Worm (Caenorhabditis elegans) whole organism, late embryonic: Measurements from ENCODE around the gene glr-6.

Experiments used
- C08G9.2 ChIP-seq: sonication (generic microtip); optimal IDR thresholded peaks from 2 replicates; lab custom pipeline; 2016; ENCODE audit warnings: mild to moderate bottlenecking, missing genetic modification characterization, moderate library complexity, missing compliant biosample characterization
- F13H6.1 ChIP-seq: sonication (generic microtip); optimal IDR thresholded peaks from 2 replicates; lab custom pipeline; 2016; ENCODE audit warnings: missing genetic modification characterization, missing compliant biosample characterization
- T23F11.4 ChIP-seq: fragments of 200-800 bp; sonication (Bioruptor generic); optimal IDR thresholded peaks from 2 replicates; lab custom pipeline; 2018; ENCODE audit warnings: mild to moderate bottlenecking, missing genetic modification characterization, missing compliant biosample characterization
- ceh-18 ChIP-seq: sonication (generic microtip); optimal IDR thresholded peaks from 2 replicates; lab custom pipeline; 2016; ENCODE audit warnings: missing genetic modification characterization, missing compliant biosample characterization
- ceh-19 ChIP-seq: fragments of 200-800 bp; sonication (Bioruptor generic); optimal IDR thresholded peaks from 2 replicates; lab custom pipeline; 2018; ENCODE audit warnings: mild to moderate bottlenecking, missing genetic modification characterization, missing compliant biosample characterization
- ceh-2 ChIP-seq: sonication (generic microtip); optimal IDR thresholded peaks from 2 replicates; lab custom pipeline; 2016; ENCODE audit warnings: missing genotype, missing genetic modification characterization, missing compliant biosample characterization
- ceh-31 ChIP-seq: sonication (generic microtip); optimal IDR thresholded peaks from 2 replicates; lab custom pipeline; 2016; ENCODE audit warnings: missing genetic modification characterization, missing compliant biosample characterization
- ceh-34 ChIP-seq: sonication (generic microtip); optimal IDR thresholded peaks from 2 replicates; lab custom pipeline; 2016; ENCODE audit warnings: mild to moderate bottlenecking, missing genetic modification characterization, missing compliant biosample characterization
- ceh-6 ChIP-seq: fragments of 200-800 bp; sonication (Bioruptor generic); optimal IDR thresholded peaks from 2 replicates; lab custom pipeline; 2018; ENCODE audit warnings: mild to moderate bottlenecking, missing genetic modification characterization, missing compliant biosample characterization
- ceh-9 ChIP-seq: sonication (generic microtip); optimal IDR thresholded peaks from 2 replicates; lab custom pipeline; 2016; ENCODE audit warnings: mild to moderate bottlenecking, missing genetic modification characterization, inconsistent platforms, missing compliant biosample characterization
- che-1 ChIP-seq: sonication (generic microtip); optimal IDR thresholded peaks from 2 replicates; lab custom pipeline; 2016; ENCODE audit warnings: mild to moderate bottlenecking, missing genetic modification characterization, missing compliant biosample characterization
- dve-1 ChIP-seq: sonication (generic microtip); optimal IDR thresholded peaks from 2 replicates; lab custom pipeline; 2017; ENCODE audit warnings: antibody characterized with exemption, mild to moderate bottlenecking, missing genetic modification characterization, missing compliant biosample characterization
- elt-2 ChIP-seq: sonication (generic microtip); optimal IDR thresholded peaks from 2 replicates; lab custom pipeline; 2016; ENCODE audit warnings: missing genetic modification reagents, missing genetic modification characterization, missing compliant biosample characterization
- fkh-10 ChIP-seq: fragments of 150-350 bp; optimal IDR thresholded peaks from 2 replicates; lab custom pipeline; 2014; ENCODE audit warnings: missing biosample characterization, missing genetic modification reagents, missing genetic modification characterization
- fkh-6 ChIP-seq: sonication (generic microtip); optimal IDR thresholded peaks from 2 replicates; lab custom pipeline; 2016; ENCODE audit warnings: missing genetic modification characterization, missing compliant biosample characterization
- gmeb-2 ChIP-seq: sonication (generic microtip); optimal IDR thresholded peaks from 2 replicates; lab custom pipeline; 2016; ENCODE audit warnings: missing genetic modification characterization, inconsistent platforms, missing compliant biosample characterization
- hlh-13 ChIP-seq: fragments of 200-800 bp; sonication (Bioruptor generic); optimal IDR thresholded peaks from 2 replicates; lab custom pipeline; 2018; ENCODE audit warnings: mild to moderate bottlenecking, missing genetic modification characterization, missing compliant biosample characterization
- lin-11 ChIP-seq: fragments of 200-800 bp; sonication (Bioruptor generic); optimal IDR thresholded peaks from 2 replicates; lab custom pipeline; 2018; ENCODE audit warnings: mild to moderate bottlenecking, missing genetic modification characterization, missing compliant biosample characterization
- mec-3 ChIP-seq: sonication (generic microtip); optimal IDR thresholded peaks from 2 replicates; lab custom pipeline; 2016; ENCODE audit warnings: borderline replicate concordance, missing genetic modification characterization, missing compliant biosample characterization
- nfya-1 ChIP-seq: sonication (generic microtip); optimal IDR thresholded peaks from 2 replicates; lab custom pipeline; 2017; ENCODE audit warnings: missing genetic modification characterization, mild to moderate bottlenecking, missing compliant biosample characterization, antibody characterized with exemption, moderate library complexity
- nhr-232 ChIP-seq: sonication (generic microtip); optimal IDR thresholded peaks from 2 replicates; lab custom pipeline; 2016; ENCODE audit warnings: missing genetic modification characterization, missing compliant biosample characterization
- pat-9 ChIP-seq: fragments of 200-800 bp; sonication (Bioruptor generic); optimal IDR thresholded peaks from 2 replicates; lab custom pipeline; 2018; ENCODE audit warnings: mild to moderate bottlenecking, missing genetic modification characterization, moderate library complexity, missing compliant biosample characterization
- sox-2 ChIP-seq: fragments of 200-800 bp; sonication (Bioruptor generic); IDR thresholded peaks from 2 replicates; pipeline ENCODE4 v1.3.6; 2022; ENCODE audit warnings: missing genetic modification reagents, missing genetic modification characterization, missing compliant biosample characterization
- sox-4 ChIP-seq: sonication (generic microtip); optimal IDR thresholded peaks from 2 replicates; lab custom pipeline; 2017; ENCODE audit warnings: mild to moderate bottlenecking, missing genetic modification characterization, inconsistent platforms, missing compliant biosample characterization
- tbx-2 ChIP-seq: sonication (generic microtip); optimal IDR thresholded peaks from 2 replicates; lab custom pipeline; 2016; ENCODE audit warnings: missing genetic modification characterization, missing compliant biosample characterization
- tbx-7 ChIP-seq: sonication (generic microtip); optimal IDR thresholded peaks from 2 replicates; lab custom pipeline; 2016; ENCODE audit warnings: missing genotype, missing genetic modification characterization, missing compliant biosample characterization
- ttx-3 ChIP-seq: sonication (generic microtip); optimal IDR thresholded peaks from 2 replicates; lab custom pipeline; 2016; ENCODE audit warnings: missing genetic modification reagents, missing genetic modification characterization, missing compliant biosample characterization
- unc-3 ChIP-seq, 2 experiments: fragments of 200-800 bp in 1 of 2; sonication (Bioruptor generic) in 1 of 2; sonication (generic microtip) in 1 of 2; conservative IDR thresholded peaks in 1 of 2; optimal IDR thresholded peaks in 1 of 2; 2 replicates each; pipeline versions ENCODE4 v1.3.6 to Lab custom; 2016 to 2022; ENCODE audit warnings: missing compliant biosample characterization in 2 of 2, missing genetic modification characterization in 2 of 2, missing genetic modification reagents in 1 of 2
- unc-42 ChIP-seq: sonication (generic microtip); optimal IDR thresholded peaks from 2 replicates; lab custom pipeline; 2016; ENCODE audit warnings: missing genotype, missing genetic modification characterization, missing compliant biosample characterization
- unc-55 ChIP-seq: sonication (generic microtip); optimal IDR thresholded peaks from 2 replicates; lab custom pipeline; 2017; ENCODE audit warnings: missing biosample characterization, missing genetic modification reagents, missing genetic modification characterization
- unc-86 ChIP-seq: sonication (generic microtip); optimal IDR thresholded peaks from 2 replicates; lab custom pipeline; 2016; ENCODE audit warnings: missing genetic modification characterization, missing compliant biosample characterization

The glr-6 gene

DNA sequence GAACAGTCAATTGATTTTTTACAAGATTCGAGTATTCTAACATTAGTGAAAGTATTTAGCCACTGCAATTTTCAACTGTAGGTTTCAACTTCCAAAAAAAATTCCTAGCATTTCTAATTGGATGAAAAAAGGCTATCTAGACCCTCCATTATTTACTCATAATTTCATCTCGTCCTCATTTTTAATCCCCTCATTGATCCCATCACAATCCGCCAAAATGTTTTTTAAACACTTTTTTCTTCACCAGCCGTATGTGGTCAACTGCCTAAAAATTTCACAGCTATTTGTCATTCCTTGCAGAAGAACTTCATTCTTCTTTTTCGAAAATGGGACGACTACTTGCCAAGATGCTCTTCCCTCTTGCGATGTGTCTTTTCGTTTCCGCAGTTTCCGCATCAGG, 12.8 kb upstream of the glr-6 start, which contains the start of gene rig-3:
Gene rig-3, plus strand, starts transcription at position 301 of the 400 bp plus-strand sequence.
- TF ChIP-seq C08G9.2 (tag; lab: Kevin White, UChicago) (no peak), T23F11.4 (GFP tag; lab: Kevin White, UChicago) (no peak), che-1 (tag; lab: Kevin White, UChicago) (no peak), hlh-13 (GFP tag; lab: Kevin White, UChicago) (no peak), fkh-6 (no peak), pat-9 (tag; lab: Kevin White, UChicago) (no peak), ttx-3 (tag; lab: Kevin White, UChicago) (no peak), nhr-232 (no peak), unc-86 (tag; lab: Kevin White, UChicago) (no peak), fkh-10 (GFP tag; lab: Kevin White, UChicago) (no peak), ceh-18 (tag; lab: Kevin White, UChicago) (no peak)

DNA sequence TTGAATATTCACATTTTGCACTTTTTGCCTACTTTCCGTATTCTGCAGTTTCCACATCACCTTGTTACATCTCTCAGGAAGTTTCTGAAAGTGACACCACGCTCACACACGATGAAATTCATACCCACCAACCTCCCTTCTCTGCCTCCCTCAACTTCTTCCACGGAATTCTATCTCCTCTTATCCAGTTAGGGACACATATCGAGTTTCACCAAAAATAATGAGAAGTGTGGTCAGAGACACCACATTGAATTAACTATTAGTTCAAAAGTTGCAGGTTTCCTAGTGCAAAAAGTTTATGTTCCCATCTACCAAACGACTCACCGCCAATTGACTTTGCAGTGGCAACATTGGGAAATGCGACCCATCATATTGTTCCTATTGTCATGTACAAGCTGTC, 9.9 kb upstream of the glr-6 start:
- TF ChIP-seq C08G9.2 (tag; lab: Kevin White, UChicago): no peak
- no peak for TF ChIP-seq tbx-2 (tag; lab: Kevin White, UChicago)
- no peak for TF ChIP-seq mec-3 (tag; lab: Kevin White, UChicago)
- TF ChIP-seq unc-3 (GFP tag; conservative IDR thresholded peaks at IDR 0.05; lab: Robert Waterston, UW): no peak
- no peak for TF ChIP-seq unc-3 (tag; optimal IDR thresholded peaks at IDR 0.05; lab: Kevin White, UChicago)
- no peak for TF ChIP-seq gmeb-2
- TF ChIP-seq unc-42 (tag; lab: Kevin White, UChicago): peak; percentile 41
- TF ChIP-seq ttx-3 (tag; lab: Kevin White, UChicago): no peak
- TF ChIP-seq ceh-19: peak; percentile 17
- no peak for TF ChIP-seq nfya-1 (tag; lab: Kevin White, UChicago)
- TF ChIP-seq ceh-9 (tag; lab: Kevin White, UChicago): no peak
- TF ChIP-seq ceh-34 (tag; lab: Kevin White, UChicago): peak; percentile 17
- no peak for TF ChIP-seq T23F11.4 (GFP tag; lab: Kevin White, UChicago)

DNA sequence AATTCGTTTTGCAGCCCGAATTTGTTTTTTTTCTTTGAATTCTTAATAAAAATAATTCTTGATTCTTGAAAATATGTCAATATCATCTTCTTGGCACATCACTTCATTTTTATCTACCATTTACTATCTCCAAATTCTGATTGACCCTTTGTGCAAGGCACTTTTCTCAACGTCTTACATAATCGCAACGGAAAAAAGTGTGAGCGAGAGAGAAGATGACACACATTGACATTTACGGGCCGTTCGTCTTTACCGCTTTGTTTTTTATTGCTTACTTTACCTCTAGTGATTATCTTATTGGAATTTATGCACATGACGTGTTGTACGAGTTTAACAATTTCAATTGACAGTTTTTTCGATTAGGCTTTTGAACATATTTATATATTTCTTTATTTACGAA, 8.1 kb upstream of the glr-6 start:
- TF ChIP-seq elt-2 (peak; percentile 51), ceh-2 (tag; lab: Kevin White, UChicago) (no peak)

ce11 chrX:6845934-6846333, 5.4 kb upstream of the glr-6 start, which contains the start of gene C53B7.2:
Gene C53B7.2, plus strand, starts transcription at chrX:6846234.
- TF ChIP-seq unc-86 (tag; lab: Kevin White, UChicago) (no peak), tbx-2 (tag; lab: Kevin White, UChicago) (no peak), ceh-6 (GFP tag; lab: Kevin White, UChicago) (no peak)

- TF ChIP-seq C08G9.2 (tag; lab: Kevin White, UChicago) (no peak), pat-9 (tag; lab: Kevin White, UChicago) (no peak), ceh-34 (tag; lab: Kevin White, UChicago) (no peak), dve-1 (tag; lab: Kevin White, UChicago) (no peak), unc-42 (tag; lab: Kevin White, UChicago) (no peak), unc-55 (GFP tag; lab: Kevin White, UChicago) (no peak), ceh-31 (tag; lab: Kevin White, UChicago) (no peak), sox-2 (GFP tag; lab: Robert Waterston, UW) (no peak), ceh-19 (no peak), F13H6.1 (no peak), sox-4 (tag; lab: Kevin White, UChicago) (no peak), ceh-18 (tag; lab: Kevin White, UChicago) (no peak), mec-3 (tag; lab: Kevin White, UChicago) (no peak), tbx-7 (tag; lab: Kevin White, UChicago) (no peak), lin-11 (tag; lab: Kevin White, UChicago) (no peak), hlh-13 (GFP tag; lab: Kevin White, UChicago) (no peak)
These were observed 4.0 kb upstream of the glr-6 start, which contains the start of gene C53B7.3 for ce11 chrX:6844394-6845072. Gene C53B7.3, plus strand, starts transcription at chrX:6844755.
